Fruit fly (Drosophila melanogaster) whole organism, embryonic: ENCODE measurements around the gene CG10621.

Experiments used
- CG12236 ChIP-seq: fragments of 200-800 bp; sonication (Bioruptor generic); optimal IDR thresholded peaks from 2 replicates; lab custom pipeline; 2016; ENCODE audit warnings: missing biosample characterization, missing genetic modification characterization
- CG1602 ChIP-seq: fragments of 200-800 bp; sonication (Bioruptor generic); optimal IDR thresholded peaks from 3 replicates; lab custom pipeline; 2016; ENCODE audit warnings: missing biosample characterization, missing genetic modification characterization
- CG16815 ChIP-seq: fragments of 200-800 bp; sonication (Bioruptor generic); optimal IDR thresholded peaks from 3 replicates; lab custom pipeline; 2017; ENCODE audit warnings: missing biosample characterization, mild to moderate bottlenecking, missing genetic modification characterization
- CG1832 ChIP-seq: fragments of 200-800 bp; sonication (Bioruptor generic); optimal IDR thresholded peaks from 2 replicates; lab custom pipeline; 2017; ENCODE audit warnings: missing biosample characterization, mild to moderate bottlenecking, missing genetic modification characterization, inconsistent platforms
- CG4360 ChIP-seq: fragments of 200-800 bp; sonication (Bioruptor generic); IDR thresholded peaks from 2 replicates; pipeline ENCODE4 v1.3.6; 2022; ENCODE audit warnings: missing biosample characterization, missing genetic modification characterization
- Lim3 ChIP-seq: fragments of 200-800 bp; sonication (Bioruptor generic); IDR thresholded peaks from 2 replicates; pipeline ENCODE4 v1.3.6; 2022; ENCODE audit warnings: missing biosample characterization, missing genetic modification characterization
- caup ChIP-seq: fragments of 200-800 bp; sonication (Bioruptor generic); optimal IDR thresholded peaks from 3 replicates; lab custom pipeline; 2017; ENCODE audit warnings: missing biosample characterization, mild to moderate bottlenecking, missing genetic modification characterization, moderate library complexity; ENCODE audit not compliant: severe bottlenecking

- TF ChIP-seq CG16815 (GFP tag; lab: Kevin White, UChicago) (no peak), Lim3 (GFP tag; lab: Robert Waterston, UW) (no peak), CG12236 (GFP tag; lab: Kevin White, UChicago) (no peak), CG4360 (GFP tag; lab: Robert Waterston, UW) (no peak), CG1832 (no peak), CG1602 (no peak), caup (no peak)
Observed at dm6 chr2L:18967897-18968296, 13.7 kb upstream of the CG10621 start.
